Worm (Caenorhabditis elegans): ENCODE data around the gene nlp-66.

The nlp-66 gene

ce11 chrX:11093985-11094593 lies 22.5 kb downstream of the nlp-66 start (continued):
- peak; percentile 85 for TF ChIP-seq lim-6 (tag; optimal IDR thresholded peaks at IDR 0.05)
- TF ChIP-seq nfya-1 (tag; optimal IDR thresholded peaks at IDR 0.05), result peak; percentile 99
- TF ChIP-seq dmd-4 (tag; optimal IDR thresholded peaks at IDR 0.05; ENCODE audit: borderline replicate concordance), result peak; percentile 88
- peak; percentile 39 for TF ChIP-seq pag-3 (tag; optimal IDR thresholded peaks at IDR 0.05; ENCODE audit: borderline replicate concordance)
- TF ChIP-seq K02D7.2 (tag; optimal IDR thresholded peaks at IDR 0.05), result peak; percentile 63
- no peak for TF ChIP-seq elt-4 (tag; optimal IDR thresholded peaks at IDR 0.05)
- TF ChIP-seq hlh-13 (GFP tag; optimal IDR thresholded peaks at IDR 0.05), result peak; percentile 58
- no peak for TF ChIP-seq ama-1 (optimal IDR thresholded peaks at IDR 0.05)
- peak; percentile 48 for TF ChIP-seq hlh-8 (tag; optimal IDR thresholded peaks at IDR 0.05)
- TF ChIP-seq che-1 (tag; optimal IDR thresholded peaks at IDR 0.05), result peak; percentile 52
- TF ChIP-seq dve-1 (tag; optimal IDR thresholded peaks at IDR 0.05), result peak; percentile 99
- peak; percentile 46 for TF ChIP-seq sox-4 (tag; optimal IDR thresholded peaks at IDR 0.05)
- no peak for TF ChIP-seq mec-3 (tag; optimal IDR thresholded peaks at IDR 0.05; ENCODE audit: borderline replicate concordance)
- TF ChIP-seq ceh-30 (tag; optimal IDR thresholded peaks at IDR 0.05), result peak; percentile 98
- TF ChIP-seq nhr-232 (tag; optimal IDR thresholded peaks at IDR 0.05), result peak; percentile 38
- TF ChIP-seq tbx-7 (tag; optimal IDR thresholded peaks at IDR 0.05), result peak; percentile 78
- peak; percentile 98 for TF ChIP-seq pros-1 (tag; optimal IDR thresholded peaks at IDR 0.05)
- no peak for TF ChIP-seq odd-2 (tag; optimal IDR thresholded peaks at IDR 0.05)
- peak; percentile 88 for TF ChIP-seq F13H6.1 (tag; optimal IDR thresholded peaks at IDR 0.05)
- TF ChIP-seq Y22D7AL.16 (tag; optimal IDR thresholded peaks at IDR 0.05), result peak; percentile 67
- peak; percentile 99 for TF ChIP-seq ceh-31 (tag; optimal IDR thresholded peaks at IDR 0.05)
- TF ChIP-seq K09A11.1 (tag; optimal IDR thresholded peaks at IDR 0.05; ENCODE audit: insufficient read depth), result peak; percentile 84
- TF ChIP-seq ceh-2 (tag; optimal IDR thresholded peaks at IDR 0.05), result peak; percentile 81
- TF ChIP-seq eyg-1 (tag; optimal IDR thresholded peaks at IDR 0.05), result peak; percentile 35
- TF ChIP-seq ceh-34 (tag; optimal IDR thresholded peaks at IDR 0.05), result peak; percentile 99
- TF ChIP-seq hlh-30 (tag; optimal IDR thresholded peaks at IDR 0.05; ENCODE audit: insufficient read depth), result peak; percentile 57
- peak; percentile 88 for TF ChIP-seq madf-2 (tag; optimal IDR thresholded peaks at IDR 0.05)
- TF ChIP-seq unc-42 (tag; optimal IDR thresholded peaks at IDR 0.05), result peak; percentile 98
- peak; percentile 94 for TF ChIP-seq syd-9 (tag; optimal IDR thresholded peaks at IDR 0.05)
- TF ChIP-seq ahr-1 (tag; optimal IDR thresholded peaks at IDR 0.05), result peak; percentile 26
- TF ChIP-seq sdc-2 (tag; optimal IDR thresholded peaks at IDR 0.05), result peak; percentile 100
- TF ChIP-seq fax-1 (tag; optimal IDR thresholded peaks at IDR 0.05), result peak; percentile 51
- TF ChIP-seq fkh-10 (GFP tag; optimal IDR thresholded peaks at IDR 0.05), result peak; percentile 91
- TF ChIP-seq ceh-19 (GFP tag; optimal IDR thresholded peaks at IDR 0.05), result peak; percentile 82

ce11 chrX:11088952-11089351 lies 27.7 kb downstream of the nlp-66 start, which contains the start of gene W04G3.11:
TSS of gene W04G3.11 (plus strand) at chrX:11089195.
- TF ChIP-seq ahr-1 (tag; optimal IDR thresholded peaks at IDR 0.05) (no peak), ceh-14 (tag; optimal IDR thresholded peaks at IDR 0.05) (no peak), odd-2 (tag; optimal IDR thresholded peaks at IDR 0.05) (no peak), ztf-16 (tag; optimal IDR thresholded peaks at IDR 0.05) (no peak), ttx-3 (tag; optimal IDR thresholded peaks at IDR 0.05) (no peak), pat-9 (tag; optimal IDR thresholded peaks at IDR 0.05) (no peak), hlh-13 (GFP tag; optimal IDR thresholded peaks at IDR 0.05) (no peak), tbx-2 (tag; optimal IDR thresholded peaks at IDR 0.05) (no peak), elt-2 (tag; optimal IDR thresholded peaks at IDR 0.05) (no peak), pag-3 (tag; optimal IDR thresholded peaks at IDR 0.05; ENCODE audit: borderline replicate concordance) (no peak)
